Worm (Caenorhabditis elegans): ENCODE data around the gene C31H2.14.

Gene C31H2.14

ce11 chrX:5193402-5193801, 45.4 kb downstream of the C31H2.14 start:
- TF ChIP-seq ceh-27 (GFP tag; optimal IDR thresholded peaks at IDR 0.05): no peak
- no peak for TF ChIP-seq hlh-12 (tag; optimal IDR thresholded peaks at IDR 0.05)
- no peak for TF ChIP-seq ceh-58 (GFP tag; IDR thresholded peaks at IDR 0.05)
- no peak for TF ChIP-seq Y79H2A.3 (GFP tag; conservative IDR thresholded peaks at IDR 0.05)
- TF ChIP-seq hmg-20 (GFP tag; IDR thresholded peaks at IDR 0.05): no peak
- no peak for TF ChIP-seq attf-6 (GFP tag; IDR thresholded peaks at IDR 0.05)
- no peak for TF ChIP-seq hsf-1 (GFP tag; IDR thresholded peaks at IDR 0.05)
- TF ChIP-seq efl-1 (GFP tag; optimal IDR thresholded peaks at IDR 0.05): no peak
- no peak for TF ChIP-seq ceh-91 (GFP tag; IDR thresholded peaks at IDR 0.05)
- no peak for TF ChIP-seq ama-1 (optimal IDR thresholded peaks at IDR 0.05)
- TF ChIP-seq ama-1 (GFP tag; optimal IDR thresholded peaks at IDR 0.05): no peak
- no peak for TF ChIP-seq lin-40 (tag; optimal IDR thresholded peaks at IDR 0.05)
- no peak for TF ChIP-seq ztf-25 (GFP tag; IDR thresholded peaks at IDR 0.05)
- no peak for TF ChIP-seq ccch-3 (GFP tag; optimal IDR thresholded peaks at IDR 0.05)
- no peak for TF ChIP-seq ekl-4 (GFP tag; IDR thresholded peaks at IDR 0.05)
- TF ChIP-seq ZK185.1 (tag; optimal IDR thresholded peaks at IDR 0.05; ENCODE audit: poor library complexity, severe bottlenecking): no peak
- no peak for TF ChIP-seq unc-130 (GFP tag; optimal IDR thresholded peaks at IDR 0.05)
- no peak for TF ChIP-seq dpff-1 (tag; optimal IDR thresholded peaks at IDR 0.05)

- TF ChIP-seq Y56A3A.18 (GFP tag; IDR thresholded peaks at IDR 0.05) (no peak), zim-3 (tag; optimal IDR thresholded peaks at IDR 0.05) (no peak), efl-1 (GFP tag; optimal IDR thresholded peaks at IDR 0.05) (no peak), ama-1 (optimal IDR thresholded peaks at IDR 0.05) (no peak), ama-1 (GFP tag; optimal IDR thresholded peaks at IDR 0.05) (no peak), xnd-1 (tag; optimal IDR thresholded peaks at IDR 0.05) (no peak), let-526 (GFP tag; IDR thresholded peaks at IDR 0.05) (no peak), B0019.2 (GFP tag; conservative IDR thresholded peaks at IDR 0.05) (no peak), gei-17 (GFP tag; optimal IDR thresholded peaks at IDR 0.05) (no peak), hmg-1.2 (GFP tag; IDR thresholded peaks at IDR 0.05) (no peak), B0261.1 (tag; optimal IDR thresholded peaks at IDR 0.05) (no peak), B0035.1 (tag; optimal IDR thresholded peaks at IDR 0.05) (no peak), ccch-3 (GFP tag; optimal IDR thresholded peaks at IDR 0.05) (no peak), F37B4.10 (GFP tag; IDR thresholded peaks at IDR 0.05) (no peak), bed-1 (GFP tag; IDR thresholded peaks at IDR 0.05) (no peak)
Observed at ce11 chrX:5195462-5196160, 47.6 kb downstream of the C31H2.14 start, which contains the start of gene pqn-62. Gene pqn-62, plus strand, starts transcription at chrX:5196110.

- TF ChIP-seq nhr-179 (tag; optimal IDR thresholded peaks at IDR 0.05) (no peak), ama-1 (optimal IDR thresholded peaks at IDR 0.05) (no peak), ama-1 (GFP tag; optimal IDR thresholded peaks at IDR 0.05) (no peak), B0261.1 (tag; optimal IDR thresholded peaks at IDR 0.05) (no peak), cebp-1 (GFP tag; IDR thresholded peaks at IDR 0.05) (no peak), cebp-1 (tag; optimal IDR thresholded peaks at IDR 0.05) (no peak), hmg-1.2 (GFP tag; IDR thresholded peaks at IDR 0.05) (no peak), snpc-1.3 (tag; optimal IDR thresholded peaks at IDR 0.05; ENCODE audit: insufficient read depth) (no peak), mcd-1 (GFP tag; IDR thresholded peaks at IDR 0.05) (no peak), pha-4 (tag; optimal IDR thresholded peaks at IDR 0.05) (no peak), athp-1 (tag; optimal IDR thresholded peaks at IDR 0.05) (no peak), ceh-100 (GFP tag; IDR thresholded peaks at IDR 0.05) (no peak), hsf-1 (GFP tag; IDR thresholded peaks at IDR 0.05) (no peak)
Observed at ce11 chrX:5197440-5197839, 49.4 kb downstream of the C31H2.14 start.

All from whole organism, young adult.